Fruit fly (Drosophila melanogaster) Kc167 (cell line): ENCODE results near the gene Est-6.

Experiments
- h ChIP-seq: fragments of >200 bp; optimal IDR thresholded peaks from 3 replicates; lab custom pipeline; 2018; ENCODE audit warnings: missing external identifiers
- insv ChIP-seq: fragments of >200 bp; optimal IDR thresholded peaks from 3 replicates; lab custom pipeline; 2018; ENCODE audit warnings: missing external identifiers
- psq ChIP-seq: fragments of >200 bp; optimal IDR thresholded peaks from 2 replicates; lab custom pipeline; 2017; ENCODE audit warnings: missing external identifiers
- ttk ChIP-seq: sonication (Bioruptor generic); optimal IDR thresholded peaks from 2 replicates; lab custom pipeline; 2017; ENCODE audit warnings: missing external identifiers

The Est-6 gene

dm6 chr3L:12227219-12227618, 38.6 kb downstream of the Est-6 start:
- TF ChIP-seq insv (lab: Kevin White, UChicago) (no peak), h (lab: Kevin White, UChicago) (no peak), ttk (no peak), psq (no peak)
